Fruit fly (Drosophila melanogaster): ENCODE data around the gene Cyp28c1.

DNA sequence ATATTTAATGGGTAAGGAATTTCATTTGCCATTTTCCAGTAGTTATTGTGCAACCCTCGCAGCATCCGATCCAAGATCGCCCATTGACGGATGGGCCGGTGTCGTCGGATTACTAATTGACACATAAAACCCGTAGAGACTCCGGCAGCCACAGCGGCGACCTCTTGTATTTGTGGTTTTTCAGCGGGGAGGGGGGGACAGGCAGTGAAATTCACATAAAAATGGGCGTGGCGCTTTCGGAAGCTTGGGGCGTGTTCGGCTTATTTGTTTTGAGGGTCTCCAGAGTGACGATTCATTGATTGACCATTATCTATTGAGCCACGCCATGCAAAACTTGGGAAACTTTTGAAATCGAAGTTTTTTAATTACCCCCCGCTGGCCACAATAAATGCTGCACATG lies 9.9 kb downstream of the Cyp28c1 start:
- TF ChIP-seq CG7368 (GFP tag; optimal IDR thresholded peaks at IDR 0.05) (no peak), CG4318 (GFP tag; optimal IDR thresholded peaks at IDR 0.05) (no peak)
